Worm (Caenorhabditis elegans) whole organism, L2 larva: ENCODE results near the gene str-162.

Experiments
- aly-2 ChIP-seq: fragments of 150-350 bp; optimal IDR thresholded peaks from 2 replicates; lab custom pipeline; 2014; ENCODE audit warnings: missing biosample characterization, missing genetic modification characterization
- lin-39 ChIP-seq: fragments of 150-350 bp; optimal IDR thresholded peaks from 2 replicates; lab custom pipeline; 2014; ENCODE audit warnings: missing biosample characterization, missing genetic modification reagents, missing genetic modification characterization
- nhr-11 ChIP-seq: fragments of 150-350 bp; optimal IDR thresholded peaks from 2 replicates; lab custom pipeline; 2014; ENCODE audit warnings: missing biosample characterization, missing genetic modification characterization
- nhr-237 ChIP-seq: fragments of 150-350 bp; optimal IDR thresholded peaks from 2 replicates; lab custom pipeline; 2014; ENCODE audit warnings: missing biosample characterization, missing genetic modification characterization
- nhr-25 ChIP-seq: fragments of 150-350 bp; sonication (generic microtip); optimal IDR thresholded peaks from 3 replicates; lab custom pipeline; 2014; ENCODE audit warnings: missing biosample characterization, missing genetic modification characterization
- nhr-6 ChIP-seq: fragments of 150-350 bp; optimal IDR thresholded peaks from 2 replicates; lab custom pipeline; 2014; ENCODE audit warnings: missing biosample characterization, missing genetic modification characterization
- sma-9 ChIP-seq, 2 experiments: fragments of 150-350 bp in 1 of 2; sonication (generic microtip) in 1 of 2; optimal IDR thresholded peaks; 2 replicates each; lab custom pipeline; 2014 to 2016; ENCODE audit warnings: missing genetic modification characterization in 2 of 2, mild to moderate bottlenecking in 1 of 2, missing biosample characterization in 1 of 2, missing compliant biosample characterization in 1 of 2, missing genetic modification reagents in 1 of 2, moderate library complexity in 1 of 2
- snpc-4 ChIP-seq: fragments of 150-350 bp; optimal IDR thresholded peaks from 2 replicates; lab custom pipeline; 2014; ENCODE audit warnings: missing biosample characterization, missing genetic modification characterization
- unc-62 ChIP-seq: fragments of 150-350 bp; optimal IDR thresholded peaks from 2 replicates; lab custom pipeline; 2014; ENCODE audit warnings: missing biosample characterization, missing genetic modification reagents, missing genetic modification characterization
- zag-1 ChIP-seq: fragments of 150-350 bp; optimal IDR thresholded peaks from 2 replicates; lab custom pipeline; 2014; ENCODE audit warnings: missing biosample characterization, missing genetic modification characterization
- ztf-4 ChIP-seq: fragments of 150-350 bp; optimal IDR thresholded peaks from 2 replicates; lab custom pipeline; 2014; ENCODE audit warnings: missing biosample characterization, missing genetic modification characterization

- TF ChIP-seq aly-2 (tag; lab: Kevin White, UChicago) (no peak), nhr-237 (tag; lab: Kevin White, UChicago) (no peak), unc-62 (GFP tag; lab: Kevin White, UChicago) (no peak), zag-1 (no peak), lin-39 (tag; lab: Kevin White, UChicago) (no peak), nhr-6 (tag; lab: Kevin White, UChicago) (no peak), snpc-4 (tag; lab: Kevin White, UChicago) (no peak), nhr-11 (no peak), nhr-25 (no peak), sma-9 (GFP tag; optimal IDR thresholded peaks at IDR 0.05; lab: Kevin White, UChicago) (no peak), sma-9 (tag; optimal IDR thresholded peaks at IDR 0.05; lab: Kevin White, UChicago) (no peak), ztf-4 (tag; lab: Kevin White, UChicago) (no peak)
These were observed 31.6 kb upstream of the str-162 start, which contains the start of gene str-164 for ce11 chrIV:4960623-4961022.
